In genomic region chr3L:12417341-12417740, dm6 we compare ENCODE assay signal across 5 fruit fly cellular contexts.
TF ChIP-seq lines count a peak whose summit lies in the region.

TSS of gene ArfGAP1 (minus strand) at chr3L:12417580.

- TF ChIP-seq CTCF in whole organism, embryonic (GFP tag; optimal IDR thresholded peaks at IDR 0.05; lab: Kevin White, UChicago) = no peak

TF ChIP-seq in whole organism, adult, 20 proteins besides CTCF, POLR2A, EP300 and RAD21:
- peak; percentile 14 for TF ChIP-seq Mnt (GFP tag; optimal IDR thresholded peaks at IDR 0.05; lab: Kevin White, UChicago)
- TF ChIP-seq bab1 (GFP tag; optimal IDR thresholded peaks at IDR 0.05; lab: Kevin White, UChicago) = peak; percentile 27
- peak; percentile 61 for TF ChIP-seq tj (GFP tag; optimal IDR thresholded peaks at IDR 0.05; lab: Kevin White, UChicago)
- no peak for TF ChIP-seq Clk (GFP tag; optimal IDR thresholded peaks at IDR 0.05; lab: Kevin White, UChicago)

TF ChIP-seq in whole organism, embryonic, 481 proteins besides CTCF, POLR2A, EP300 and RAD21 (continues in another document):
- TF ChIP-seq CG4328 (GFP tag; optimal IDR thresholded peaks at IDR 0.05; lab: Kevin White, UChicago) = no peak
- TF ChIP-seq Atf-2 (GFP tag; optimal IDR thresholded peaks at IDR 0.05; lab: Kevin White, UChicago) = no peak
- TF ChIP-seq CG3407 (GFP tag; optimal IDR thresholded peaks at IDR 0.05; lab: Kevin White, UChicago) = no peak
- no peak for TF ChIP-seq D19A (tag; optimal IDR thresholded peaks at IDR 0.05; lab: Kevin White, UChicago)
- peak; percentile 24 for TF ChIP-seq CG9797 (GFP tag; optimal IDR thresholded peaks at IDR 0.05; lab: Kevin White, UChicago)
- TF ChIP-seq unpg (GFP tag; optimal IDR thresholded peaks at IDR 0.05; lab: Kevin White, UChicago) = no peak
- TF ChIP-seq Vsx1 (GFP tag; optimal IDR thresholded peaks at IDR 0.05; lab: Kevin White, UChicago) = no peak
- TF ChIP-seq ATbp (GFP tag; optimal IDR thresholded peaks at IDR 0.05; lab: Kevin White, UChicago) = no peak
- TF ChIP-seq Scr (GFP tag; IDR thresholded peaks at IDR 0.05; lab: Robert Waterston, UW; ENCODE audit: partially characterized antibody) = peak; percentile 96
- TF ChIP-seq insv (GFP tag; optimal IDR thresholded peaks at IDR 0.05; lab: Kevin White, UChicago) = peak in 1 of 2 experiments; percentile 89
- TF ChIP-seq pzg (GFP tag; optimal IDR thresholded peaks at IDR 0.05; lab: Kevin White, UChicago) = peak; percentile 47
- no peak for TF ChIP-seq Gsc (GFP tag; IDR thresholded peaks at IDR 0.05; lab: Robert Waterston, UW)
- TF ChIP-seq CG12219 (GFP tag; optimal IDR thresholded peaks at IDR 0.05; lab: Kevin White, UChicago) = no peak
- TF ChIP-seq ap (GFP tag; IDR thresholded peaks at IDR 0.05; lab: Robert Waterston, UW) = no peak
- peak; percentile 96 for TF ChIP-seq CG2129 (GFP tag; IDR thresholded peaks at IDR 0.05; lab: Robert Waterston, UW; ENCODE audit: partially characterized antibody)
- TF ChIP-seq CG11398 (GFP tag; optimal IDR thresholded peaks at IDR 0.05; lab: Kevin White, UChicago) = no peak
- TF ChIP-seq Camta (GFP tag; optimal IDR thresholded peaks at IDR 0.05; lab: Kevin White, UChicago) = no peak
- no peak for TF ChIP-seq Neu2 (GFP tag; optimal IDR thresholded peaks at IDR 0.05; lab: Kevin White, UChicago; ENCODE audit: borderline replicate concordance)
- TF ChIP-seq prd (optimal IDR thresholded peaks at IDR 0.05; lab: Kevin White, UChicago) = no peak
- peak; percentile 33; the same call in 2 of the 3 replicates for TF ChIP-seq prd (GFP tag; IDR thresholded peaks at IDR 0.05; lab: Robert Waterston, UW)
- no peak for TF ChIP-seq Dek (tag; optimal IDR thresholded peaks at IDR 0.05; lab: Kevin White, UChicago)
- TF ChIP-seq ERR (GFP tag; optimal IDR thresholded peaks at IDR 0.05; lab: Kevin White, UChicago) = no peak

TF ChIP-seq in whole organism, prepupa, 60 proteins besides CTCF, POLR2A, EP300 and RAD21:
- TF ChIP-seq acj6 (GFP tag; optimal IDR thresholded peaks at IDR 0.05; lab: Kevin White, UChicago) = no peak
- TF ChIP-seq salr (GFP tag; optimal IDR thresholded peaks at IDR 0.05; lab: Kevin White, UChicago) = no peak
- peak; percentile 71 for TF ChIP-seq Eip78C (GFP tag; lab: Kevin White, UChicago)
- no peak for TF ChIP-seq lz (GFP tag; optimal IDR thresholded peaks at IDR 0.05; lab: Kevin White, UChicago)
- peak; percentile 27 for TF ChIP-seq esn (GFP tag; optimal IDR thresholded peaks at IDR 0.05; lab: Kevin White, UChicago)
- no peak for TF ChIP-seq ss (GFP tag; optimal IDR thresholded peaks at IDR 0.05; lab: Kevin White, UChicago)
- TF ChIP-seq CG11902 (GFP tag; optimal IDR thresholded peaks at IDR 0.05; lab: Kevin White, UChicago) = no peak
TF ChIP-seq in whole organism, prepupa: peak in this region for 2.

TF ChIP-seq in whole organism, pupa, 21 proteins besides CTCF, POLR2A, EP300 and RAD21:
- TF ChIP-seq CG8159 (tag; optimal IDR thresholded peaks at IDR 0.05; lab: Kevin White, UChicago) (no peak), CG32121 (GFP tag; IDR thresholded peaks at IDR 0.05; lab: Robert Waterston, UW) (0 out of 2 replicates have a peak, but pooled peaks have one; percentile 11), Ets98B (GFP tag; IDR thresholded peaks at IDR 0.05; lab: Robert Waterston, UW) (peak; percentile 40), CG9948 (tag; optimal IDR thresholded peaks at IDR 0.05; lab: Kevin White, UChicago) (no peak), CG14655 (GFP tag; optimal IDR thresholded peaks at IDR 0.05; lab: Kevin White, UChicago) (no peak), Pif1A (GFP tag; optimal IDR thresholded peaks at IDR 0.05; lab: Kevin White, UChicago) (no peak), CG4496 (GFP tag; IDR thresholded peaks at IDR 0.05; lab: Robert Waterston, UW) (peak; percentile 33; the same call in 1 of the 3 replicates), Snoo (tag; optimal IDR thresholded peaks at IDR 0.05; lab: Kevin White, UChicago) (no peak), gl (tag; optimal IDR thresholded peaks at IDR 0.05; lab: Kevin White, UChicago) (no peak), fd96Ca (GFP tag; IDR thresholded peaks at IDR 0.05; lab: Robert Waterston, UW) (0 out of 3 replicates have a peak, but pooled peaks have one; percentile 19), CG8301 (tag; optimal IDR thresholded peaks at IDR 0.05; lab: Kevin White, UChicago) (no peak), CG15710 (tag; optimal IDR thresholded peaks at IDR 0.05; lab: Kevin White, UChicago) (no peak), rn (GFP tag; IDR thresholded peaks at IDR 0.05; lab: Robert Waterston, UW) (no peak), CG12605 (GFP tag; IDR thresholded peaks at IDR 0.05; lab: Robert Waterston, UW) (no peak), Pif1B (GFP tag; optimal IDR thresholded peaks at IDR 0.05; lab: Kevin White, UChicago) (no peak), D1 (tag; optimal IDR thresholded peaks at IDR 0.05; lab: Kevin White, UChicago) (no peak), CG10348 (GFP tag; IDR thresholded peaks at IDR 0.05; lab: Robert Waterston, UW) (no peak), CG34367 (tag; optimal IDR thresholded peaks at IDR 0.05; lab: Kevin White, UChicago) (no peak), CG17806 (tag; optimal IDR thresholded peaks at IDR 0.05; lab: Kevin White, UChicago) (no peak), CG13204 (GFP tag; optimal IDR thresholded peaks at IDR 0.05; lab: Kevin White, UChicago) (no peak), EcR (GFP tag; optimal IDR thresholded peaks at IDR 0.05; lab: Kevin White, UChicago) (no peak)

TF ChIP-seq in whole organism, wandering third instar larva, 38 proteins besides CTCF, POLR2A, EP300 and RAD21:
- no peak for TF ChIP-seq Sp1 (GFP tag; optimal IDR thresholded peaks at IDR 0.05; lab: Kevin White, UChicago)
- TF ChIP-seq Vsx2 (GFP tag; optimal IDR thresholded peaks at IDR 0.05; lab: Kevin White, UChicago; ENCODE audit: partially characterized antibody) = no peak
- no peak for TF ChIP-seq Dfd (GFP tag; optimal IDR thresholded peaks at IDR 0.05; lab: Kevin White, UChicago)
- no peak for TF ChIP-seq sage (GFP tag; optimal IDR thresholded peaks at IDR 0.05; lab: Kevin White, UChicago)
- TF ChIP-seq fru (GFP tag; optimal IDR thresholded peaks at IDR 0.05; lab: Kevin White, UChicago) = no peak
- TF ChIP-seq br (GFP tag; optimal IDR thresholded peaks at IDR 0.05; lab: Kevin White, UChicago) = no peak
- no peak for TF ChIP-seq Rel (GFP tag; optimal IDR thresholded peaks at IDR 0.05; lab: Kevin White, UChicago)
- no peak for TF ChIP-seq Rel (tag; optimal IDR thresholded peaks at IDR 0.05; lab: Kevin White, UChicago)
- TF ChIP-seq dl (GFP tag; optimal IDR thresholded peaks at IDR 0.05; lab: Kevin White, UChicago; ENCODE audit: insufficient read depth in 1 of 2, partially characterized antibody in 2 of 2) = no peak
- TF ChIP-seq GATAd (GFP tag; optimal IDR thresholded peaks at IDR 0.05; lab: Kevin White, UChicago) = no peak
- no peak for TF ChIP-seq Dif (GFP tag; optimal IDR thresholded peaks at IDR 0.05; lab: Kevin White, UChicago; ENCODE audit: partially characterized antibody)
- no peak for TF ChIP-seq sv (GFP tag; optimal IDR thresholded peaks at IDR 0.05; lab: Kevin White, UChicago)
- TF ChIP-seq lola (GFP tag; optimal IDR thresholded peaks at IDR 0.05; lab: Kevin White, UChicago) = no peak
- TF ChIP-seq Jra (GFP tag; optimal IDR thresholded peaks at IDR 0.05; lab: Kevin White, UChicago) = peak; percentile 22
- TF ChIP-seq h (GFP tag; optimal IDR thresholded peaks at IDR 0.05; lab: Kevin White, UChicago) = peak; percentile 32
- TF ChIP-seq Hr83 (GFP tag; optimal IDR thresholded peaks at IDR 0.05; lab: Kevin White, UChicago; ENCODE audit: poor library complexity, severe bottlenecking) = peak; percentile 77
- peak in 1 of 2 experiments; percentile 34 for TF ChIP-seq foxo (GFP tag; optimal IDR thresholded peaks at IDR 0.05; lab: Kevin White, UChicago)
